Worm (Caenorhabditis elegans): ENCODE data around the gene soc-1.

ce11 chrV:4628517-4628930, 14.2 kb upstream of the soc-1 start, which contains the start of gene pmt-2:
- TF ChIP-seq ztf-11 (tag; optimal IDR thresholded peaks at IDR 0.05) (no peak), nhr-11 (tag; optimal IDR thresholded peaks at IDR 0.05) (no peak), lin-13 (GFP tag; optimal IDR thresholded peaks at IDR 0.05) (no peak), sma-9 (GFP tag; optimal IDR thresholded peaks at IDR 0.05) (no peak), sma-9 (tag; optimal IDR thresholded peaks at IDR 0.05) (no peak), unc-62 (GFP tag; optimal IDR thresholded peaks at IDR 0.05) (no peak), nhr-237 (tag; optimal IDR thresholded peaks at IDR 0.05) (no peak), mbf-1 (tag; optimal IDR thresholded peaks at IDR 0.05) (no peak), mdl-1 (tag; optimal IDR thresholded peaks at IDR 0.05) (no peak)
